Worm (Caenorhabditis elegans) whole organism, young adult: ENCODE data around the gene C02F5.12.

ENCODE experiments used
- B0019.2 ChIP-seq: fragments of 200-800 bp; sonication (Bioruptor generic); conservative IDR thresholded peaks from 2 replicates; pipeline ENCODE4 v1.3.6; 2022; ENCODE audit warnings: missing genetic modification reagents, missing genetic modification characterization, missing compliant biosample characterization
- B0261.1 ChIP-seq: sonication (generic microtip); optimal IDR thresholded peaks from 2 replicates; lab custom pipeline; 2016; ENCODE audit warnings: mild to moderate bottlenecking, missing genetic modification characterization, moderate library complexity, missing compliant biosample characterization
- F10E7.11 ChIP-seq: sonication (generic microtip); optimal IDR thresholded peaks from 2 replicates; lab custom pipeline; 2017; ENCODE audit warnings: mild to moderate bottlenecking, missing genetic modification characterization, moderate library complexity, missing compliant biosample characterization
- F37B4.10 ChIP-seq: fragments of 200-800 bp; sonication (Bioruptor generic); IDR thresholded peaks from 2 replicates; pipeline ENCODE4 v1.3.6; 2022; ENCODE audit warnings: missing genetic modification characterization, missing compliant biosample characterization
- F39B2.1 ChIP-seq: fragments of 200-800 bp; sonication (Bioruptor generic); IDR thresholded peaks from 2 replicates; pipeline ENCODE4 v1.3.6; 2022; ENCODE audit warnings: missing genetic modification reagents, missing genetic modification characterization, missing compliant biosample characterization
- F55B11.4 ChIP-seq: sonication (generic microtip); optimal IDR thresholded peaks from 2 replicates; lab custom pipeline; 2016; ENCODE audit warnings: missing compliant biosample characterization, missing genetic modification characterization, borderline replicate concordance; ENCODE audit not compliant: insufficient read depth
- T07F8.4 ChIP-seq: sonication (generic microtip); optimal IDR thresholded peaks from 2 replicates; lab custom pipeline; 2016; ENCODE audit warnings: mild to moderate bottlenecking, missing genetic modification characterization, moderate library complexity, missing compliant biosample characterization
- Y53F4B.3 ChIP-seq: fragments of 200-800 bp; sonication (Bioruptor generic); IDR thresholded peaks from 2 replicates; pipeline ENCODE4 v1.3.6; 2022; ENCODE audit warnings: missing genetic modification reagents, missing genetic modification characterization, missing compliant biosample characterization
- Y56A3A.18 ChIP-seq: fragments of 200-800 bp; sonication (Bioruptor generic); IDR thresholded peaks from 2 replicates; pipeline ENCODE4 v1.3.6; 2022; ENCODE audit warnings: missing genetic modification reagents, missing genetic modification characterization, missing compliant biosample characterization
- Y67H2A.10 ChIP-seq: fragments of 200-800 bp; sonication (Bioruptor generic); conservative IDR thresholded peaks from 2 replicates; pipeline ENCODE4 v1.3.6; 2022; ENCODE audit warnings: missing genetic modification reagents, missing genetic modification characterization, missing compliant biosample characterization
- Y95B8A.8 ChIP-seq: fragments of 200-800 bp; sonication (Bioruptor generic); IDR thresholded peaks from 2 replicates; pipeline ENCODE4 v1.3.6; 2022; ENCODE audit warnings: missing genetic modification reagents, missing genetic modification characterization, missing compliant biosample characterization
- ZK185.1 ChIP-seq: sonication (generic microtip); optimal IDR thresholded peaks from 2 replicates; lab custom pipeline; 2016; ENCODE audit warnings: mild to moderate bottlenecking, missing genetic modification characterization, missing compliant biosample characterization; ENCODE audit not compliant: poor library complexity, severe bottlenecking
- aptf-2 ChIP-seq: fragments of 200-800 bp; sonication (Bioruptor generic); conservative IDR thresholded peaks from 2 replicates; pipeline ENCODE4 v1.3.6; 2022; ENCODE audit warnings: missing genetic modification reagents, missing genetic modification characterization, missing compliant biosample characterization
- athp-1 ChIP-seq: sonication (generic microtip); optimal IDR thresholded peaks from 2 replicates; lab custom pipeline; 2017; ENCODE audit warnings: mild to moderate bottlenecking, missing genetic modification characterization, missing compliant biosample characterization
- bed-1 ChIP-seq: fragments of 200-800 bp; sonication (Bioruptor generic); IDR thresholded peaks from 2 replicates; pipeline ENCODE4 v1.3.6; 2022; ENCODE audit warnings: missing genetic modification reagents, missing genetic modification characterization, missing compliant biosample characterization
- ceh-100 ChIP-seq: fragments of 200-800 bp; sonication (Bioruptor generic); IDR thresholded peaks from 2 replicates; pipeline ENCODE4 v1.3.6; 2022; ENCODE audit warnings: missing genetic modification reagents, missing genetic modification characterization, missing compliant biosample characterization
- ceh-27 ChIP-seq: fragments of 200-800 bp; sonication (Bioruptor generic); optimal IDR thresholded peaks from 2 replicates; lab custom pipeline; 2018; ENCODE audit warnings: mild to moderate bottlenecking, missing genetic modification characterization, moderate library complexity, missing compliant biosample characterization
- ceh-91 ChIP-seq: fragments of 200-800 bp; sonication (Bioruptor generic); IDR thresholded peaks from 2 replicates; pipeline ENCODE4 v1.3.6; 2022; ENCODE audit warnings: missing genetic modification reagents, missing genetic modification characterization, missing compliant biosample characterization
- die-1 ChIP-seq: sonication (generic microtip); optimal IDR thresholded peaks from 2 replicates; lab custom pipeline; 2016; ENCODE audit warnings: missing genotype, mild to moderate bottlenecking, missing genetic modification characterization, missing compliant biosample characterization
- egl-44 ChIP-seq: fragments of 200-800 bp; sonication (Bioruptor generic); IDR thresholded peaks from 2 replicates; pipeline ENCODE4 v1.3.6; 2022; ENCODE audit warnings: missing genetic modification reagents, missing genetic modification characterization, missing compliant biosample characterization
- ets-4 ChIP-seq: fragments of 200-800 bp; sonication (Bioruptor generic); optimal IDR thresholded peaks from 2 replicates; lab custom pipeline; 2018; ENCODE audit warnings: mild to moderate bottlenecking, missing genetic modification characterization, missing compliant biosample characterization
- hlh-12 ChIP-seq: sonication (generic microtip); optimal IDR thresholded peaks from 2 replicates; lab custom pipeline; 2016; ENCODE audit warnings: missing genetic modification characterization, missing compliant biosample characterization
- hsf-1 ChIP-seq: fragments of 200-800 bp; sonication (Bioruptor generic); IDR thresholded peaks from 2 replicates; pipeline ENCODE4 v1.3.6; 2022; ENCODE audit warnings: missing genetic modification reagents, missing genetic modification characterization, missing compliant biosample characterization
- lir-1 ChIP-seq: fragments of 200-800 bp; sonication (Bioruptor generic); conservative IDR thresholded peaks from 2 replicates; pipeline ENCODE4 v1.3.6; 2022; ENCODE audit warnings: missing genetic modification reagents, missing genetic modification characterization, missing compliant biosample characterization
- mel-28 ChIP-seq: sonication (generic microtip); optimal IDR thresholded peaks from 2 replicates; lab custom pipeline; 2016; ENCODE audit warnings: borderline replicate concordance, mild to moderate bottlenecking, missing genetic modification characterization, missing compliant biosample characterization
- pbrm-1 ChIP-seq: fragments of 200-800 bp; sonication (Bioruptor generic); IDR thresholded peaks from 2 replicates; pipeline ENCODE4 v1.3.6; 2022; ENCODE audit warnings: missing genetic modification reagents, missing genetic modification characterization, missing compliant biosample characterization
- rec-8 ChIP-seq, 2 experiments: sonication (generic microtip); optimal IDR thresholded peaks; 2 replicates each; lab custom pipeline; 2016; ENCODE audit warnings: mild to moderate bottlenecking in 2 of 2, missing genetic modification characterization in 2 of 2, missing genetic modification reagents in 2 of 2, missing genotype in 2 of 2, missing biosample characterization in 1 of 2, missing compliant biosample characterization in 1 of 2, moderate library complexity in 1 of 2
- sdz-38 ChIP-seq: sonication (generic microtip); optimal IDR thresholded peaks from 2 replicates; lab custom pipeline; 2016; ENCODE audit warnings: missing genotype, missing genetic modification characterization, missing compliant biosample characterization
- sea-2 ChIP-seq: fragments of 200-800 bp; sonication (Bioruptor generic); IDR thresholded peaks from 2 replicates; pipeline ENCODE4 v1.3.6; 2022; ENCODE audit warnings: missing genetic modification characterization, missing compliant biosample characterization
- snpc-1.1 ChIP-seq: sonication (generic microtip); optimal IDR thresholded peaks from 2 replicates; lab custom pipeline; 2017; ENCODE audit warnings: missing genetic modification characterization, mild to moderate bottlenecking, missing compliant biosample characterization, antibody characterized with exemption, moderate library complexity, missing genotype, missing genetic modification reagents; ENCODE audit not compliant: insufficient read depth
- sptf-2 ChIP-seq: fragments of 200-800 bp; sonication (Bioruptor generic); optimal IDR thresholded peaks from 2 replicates; lab custom pipeline; 2018; ENCODE audit warnings: mild to moderate bottlenecking, missing genetic modification characterization, missing compliant biosample characterization
- zim-3 ChIP-seq: sonication (generic microtip); optimal IDR thresholded peaks from 2 replicates; lab custom pipeline; 2017; ENCODE audit warnings: mild to moderate bottlenecking, missing genetic modification characterization, moderate library complexity, missing compliant biosample characterization
- ztf-25 ChIP-seq: fragments of 200-800 bp; sonication (Bioruptor generic); IDR thresholded peaks from 2 replicates; pipeline ENCODE4 v1.3.6; 2022; ENCODE audit warnings: missing genetic modification reagents, missing genetic modification characterization, missing compliant biosample characterization
- ztf-26 ChIP-seq: sonication (generic microtip); optimal IDR thresholded peaks from 2 replicates; lab custom pipeline; 2017; ENCODE audit warnings: missing genetic modification characterization, missing compliant biosample characterization
- ztf-28 ChIP-seq: fragments of 200-800 bp; sonication (Bioruptor generic); IDR thresholded peaks from 2 replicates; pipeline ENCODE4 v1.3.6; 2022; ENCODE audit warnings: missing genetic modification reagents, missing genetic modification characterization, missing compliant biosample characterization
- ztf-3 ChIP-seq: fragments of 200-800 bp; sonication (Bioruptor generic); optimal IDR thresholded peaks from 2 replicates; lab custom pipeline; 2018; ENCODE audit warnings: mild to moderate bottlenecking, missing genetic modification characterization, missing compliant biosample characterization

C02F5.12 gene

DNA sequence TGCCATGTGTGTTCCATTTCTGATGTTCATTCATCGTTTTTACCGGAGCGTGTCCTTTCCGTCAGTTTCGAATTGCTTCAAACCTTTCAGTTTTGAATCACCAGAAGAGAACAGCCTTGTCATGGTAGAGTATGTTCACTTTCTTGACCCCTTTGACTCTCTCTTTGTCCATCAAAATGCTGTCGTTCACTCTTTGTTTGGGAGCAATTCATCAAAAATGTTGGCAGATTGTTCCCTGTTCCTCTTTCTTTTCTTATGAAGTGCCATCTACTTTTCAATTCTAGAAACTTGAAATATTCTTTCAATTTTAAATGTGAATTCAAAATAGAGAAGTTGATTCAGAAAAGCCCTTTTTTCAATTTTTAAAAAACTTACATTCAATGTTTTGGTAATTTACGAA lies 38.5 kb upstream of the C02F5.12 start (continued):
- TF ChIP-seq hsf-1 (GFP tag; lab: Robert Waterston, UW) (no peak), snpc-1.1 (tag; lab: Kevin White, UChicago) (no peak), F37B4.10 (GFP tag; lab: Robert Waterston, UW) (no peak)

DNA sequence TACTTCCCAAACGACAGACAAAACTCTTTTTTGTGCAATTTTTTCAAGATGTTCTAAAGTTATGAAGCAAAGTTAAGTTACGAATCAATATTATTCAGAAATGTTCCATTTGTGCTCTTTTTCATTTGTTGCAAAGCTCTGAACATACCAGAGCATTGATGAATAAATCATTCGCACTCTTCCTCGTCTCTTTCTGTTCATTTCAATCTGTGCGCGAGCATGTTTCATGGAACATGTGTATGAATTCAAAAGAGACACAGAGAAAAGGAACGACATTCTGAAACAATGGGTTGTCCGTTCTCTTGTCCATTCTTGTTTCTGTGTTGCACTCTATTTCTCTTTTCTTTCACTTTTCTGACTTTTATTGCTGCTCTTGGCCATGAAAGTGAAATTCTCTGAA lies 37.5 kb upstream of the C02F5.12 start:
- TF ChIP-seq B0261.1 (tag; lab: Kevin White, UChicago), result no peak
- no peak for TF ChIP-seq ztf-25 (GFP tag; lab: Robert Waterston, UW)
- no peak for TF ChIP-seq F37B4.10 (GFP tag; lab: Robert Waterston, UW)
- no peak for TF ChIP-seq ceh-27
- TF ChIP-seq bed-1 (GFP tag; lab: Robert Waterston, UW), result no peak

ce11 chrIII:8279567-8279966 lies 36.7 kb upstream of the C02F5.12 start:
- TF ChIP-seq rec-8 (tag; optimal IDR thresholded peaks at IDR 0.05; lab: Kevin White, UChicago), result no peak
- no peak for TF ChIP-seq Y53F4B.3 (GFP tag; lab: Robert Waterston, UW)
- no peak for TF ChIP-seq sptf-2
- no peak for TF ChIP-seq ztf-26 (tag; lab: Kevin White, UChicago)
- no peak for TF ChIP-seq mel-28 (tag; lab: Kevin White, UChicago)
- no peak for TF ChIP-seq T07F8.4
- TF ChIP-seq ZK185.1 (tag; lab: Kevin White, UChicago), result no peak
- no peak for TF ChIP-seq F39B2.1 (GFP tag; lab: Robert Waterston, UW)
- no peak for TF ChIP-seq die-1 (tag; lab: Kevin White, UChicago)
- TF ChIP-seq zim-3 (tag; lab: Kevin White, UChicago), result no peak
- TF ChIP-seq F10E7.11 (tag; lab: Kevin White, UChicago), result no peak
- TF ChIP-seq ceh-91 (GFP tag; lab: Robert Waterston, UW), result no peak
- no peak for TF ChIP-seq lir-1
- TF ChIP-seq pbrm-1 (GFP tag; lab: Robert Waterston, UW), result no peak
- no peak for TF ChIP-seq ztf-28 (GFP tag; lab: Robert Waterston, UW)

ce11 chrIII:8278801-8279200 lies 36.0 kb upstream of the C02F5.12 start, which contains the start of gene mig-10:
TSS of gene mig-10 (plus strand) at chrIII:8279101.
- TF ChIP-seq ceh-100 (GFP tag; lab: Robert Waterston, UW) (no peak), ztf-25 (GFP tag; lab: Robert Waterston, UW) (no peak), Y53F4B.3 (GFP tag; lab: Robert Waterston, UW) (no peak), sdz-38 (tag; lab: Kevin White, UChicago) (no peak), Y67H2A.10 (no peak), F55B11.4 (no peak), hlh-12 (tag; lab: Kevin White, UChicago) (no peak), B0019.2 (no peak), ztf-3 (GFP tag; lab: Kevin White, UChicago) (no peak), athp-1 (tag; lab: Kevin White, UChicago) (no peak), egl-44 (GFP tag; lab: Robert Waterston, UW) (no peak), Y56A3A.18 (GFP tag; lab: Robert Waterston, UW) (no peak), pbrm-1 (GFP tag; lab: Robert Waterston, UW) (no peak), Y95B8A.8 (GFP tag; lab: Robert Waterston, UW) (no peak), sea-2 (no peak), sptf-2 (no peak), aptf-2 (GFP tag; lab: Robert Waterston, UW) (no peak), ets-4 (GFP tag; lab: Kevin White, UChicago) (no peak), ceh-27 (no peak)
